Worm (Caenorhabditis elegans) whole organism, dauer: ENCODE data around the gene M03F8.1.

Experiments used
- unc-62 ChIP-seq: sonication (generic microtip); optimal IDR thresholded peaks from 2 replicates; lab custom pipeline; 2017; ENCODE audit warnings: missing biosample characterization, missing genetic modification reagents, missing genetic modification characterization

M03F8.1 gene

DNA sequence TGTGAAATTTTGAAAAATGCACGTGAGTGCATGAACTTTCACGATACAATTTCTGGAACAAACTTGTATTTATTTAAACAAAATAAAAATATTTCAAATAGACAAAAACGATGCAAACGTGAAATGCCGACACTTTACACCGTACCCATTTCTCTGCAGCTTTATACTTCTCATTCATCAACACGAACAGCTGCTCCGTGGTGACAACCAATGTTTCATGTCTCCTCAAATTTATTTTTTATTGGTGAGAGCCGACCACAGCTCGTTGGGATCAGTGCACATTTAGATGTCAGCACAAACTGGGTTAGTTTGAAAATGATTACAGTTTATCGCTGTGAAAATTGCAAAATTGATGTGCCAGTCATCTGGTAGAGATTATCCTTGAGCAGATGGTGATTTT is 44.4 kb downstream of the M03F8.1 start:
- no peak for TF ChIP-seq unc-62 (GFP tag; lab: Kevin White, UChicago)

DNA sequence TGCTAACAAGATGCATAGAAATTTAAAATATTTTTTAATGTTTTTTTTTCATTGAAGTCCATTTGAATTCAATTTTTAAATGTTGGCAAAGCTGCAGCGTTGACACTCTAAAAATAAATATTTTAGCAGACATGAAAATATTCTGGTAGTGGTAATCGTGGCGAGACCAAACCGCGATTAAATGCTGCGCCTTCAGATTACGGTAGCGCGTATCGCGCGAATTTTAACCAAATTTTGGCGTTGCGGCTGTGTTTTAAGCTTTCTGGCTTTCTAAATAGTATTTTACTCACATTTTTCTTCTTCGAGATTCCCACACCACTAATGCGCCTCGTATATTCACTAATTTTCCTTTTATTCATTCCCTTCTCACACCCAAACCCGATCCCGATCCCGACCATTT is 44.9 kb downstream of the M03F8.1 start, which contains the start of gene cpg-4:
Gene cpg-4 (plus strand): TSS at position 303 of the 400 bp plus-strand sequence.
- no peak for TF ChIP-seq unc-62 (GFP tag; lab: Kevin White, UChicago)

DNA sequence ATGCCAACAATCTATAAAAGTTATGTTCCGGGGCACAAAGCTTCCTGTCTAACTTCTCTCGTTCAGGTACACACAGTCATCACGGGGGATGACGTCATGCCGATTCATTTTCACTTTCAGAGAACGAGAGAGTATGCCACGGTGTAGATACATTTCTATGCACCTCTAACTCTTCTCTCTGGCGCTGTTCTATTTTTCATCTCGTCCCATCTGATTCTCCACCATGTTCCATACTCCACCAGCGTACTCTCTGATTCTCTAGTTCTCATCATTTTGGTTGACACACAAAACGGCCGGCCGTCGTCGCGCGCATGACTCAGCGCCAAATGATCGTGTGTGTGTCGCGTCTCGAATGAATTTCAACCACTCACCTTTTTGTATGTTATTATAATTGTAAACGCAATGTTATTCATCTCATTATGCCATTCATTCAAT is 49.2 kb downstream of the M03F8.1 start:
- TF ChIP-seq unc-62 (GFP tag; lab: Kevin White, UChicago) = no peak

DNA sequence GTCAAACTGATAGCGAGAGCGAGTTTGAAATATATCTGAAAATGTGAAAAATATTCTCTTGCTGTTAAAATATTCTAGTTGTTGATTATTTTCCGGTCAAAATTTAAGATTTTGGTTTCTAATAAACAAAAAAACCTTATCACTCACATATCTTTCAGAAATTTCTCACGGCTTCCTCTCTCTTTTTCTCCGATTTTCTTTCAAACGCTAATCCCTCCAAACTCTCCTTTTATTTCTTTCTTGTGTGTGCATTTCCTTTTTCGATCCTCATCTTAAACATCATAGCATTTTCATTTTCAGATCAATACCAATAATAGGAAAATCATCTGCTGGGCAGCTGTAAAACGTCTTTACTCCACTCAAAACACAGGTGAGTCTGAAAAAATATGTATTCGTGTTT is 52.1 kb downstream of the M03F8.1 start, which contains the start of gene fos-1:
Gene fos-1 (plus strand): TSS at position 301 of the 400 bp plus-strand sequence.
- TF ChIP-seq unc-62 (GFP tag; lab: Kevin White, UChicago) = no peak
